Fruit fly (Drosophila melanogaster) whole organism: Measurements from ENCODE around the gene CG14933.

ENCODE experiments used
- Dll ChIP-seq: fragments of >200 bp; optimal IDR thresholded peaks from 2 replicates; lab custom pipeline; 2017
- EcR ChIP-seq, 2 experiments: fragments of >200 bp; optimal IDR thresholded peaks; 2 replicates each; lab custom pipeline; 2017; ENCODE audit warnings: missing biosample characterization in 2 of 2, missing genetic modification characterization in 2 of 2, missing genetic modification reagents in 2 of 2
- pan ChIP-seq: fragments of >200 bp; optimal IDR thresholded peaks from 2 replicates; lab custom pipeline; 2017
- psq ChIP-seq: fragments of >200 bp; optimal IDR thresholded peaks from 2 replicates; lab custom pipeline; 2017
- usp ChIP-seq: fragments of >200 bp; optimal IDR thresholded peaks from 2 replicates; lab custom pipeline; 2017; ENCODE audit warnings: missing biosample characterization, missing genetic modification characterization, mixed read lengths

DNA sequence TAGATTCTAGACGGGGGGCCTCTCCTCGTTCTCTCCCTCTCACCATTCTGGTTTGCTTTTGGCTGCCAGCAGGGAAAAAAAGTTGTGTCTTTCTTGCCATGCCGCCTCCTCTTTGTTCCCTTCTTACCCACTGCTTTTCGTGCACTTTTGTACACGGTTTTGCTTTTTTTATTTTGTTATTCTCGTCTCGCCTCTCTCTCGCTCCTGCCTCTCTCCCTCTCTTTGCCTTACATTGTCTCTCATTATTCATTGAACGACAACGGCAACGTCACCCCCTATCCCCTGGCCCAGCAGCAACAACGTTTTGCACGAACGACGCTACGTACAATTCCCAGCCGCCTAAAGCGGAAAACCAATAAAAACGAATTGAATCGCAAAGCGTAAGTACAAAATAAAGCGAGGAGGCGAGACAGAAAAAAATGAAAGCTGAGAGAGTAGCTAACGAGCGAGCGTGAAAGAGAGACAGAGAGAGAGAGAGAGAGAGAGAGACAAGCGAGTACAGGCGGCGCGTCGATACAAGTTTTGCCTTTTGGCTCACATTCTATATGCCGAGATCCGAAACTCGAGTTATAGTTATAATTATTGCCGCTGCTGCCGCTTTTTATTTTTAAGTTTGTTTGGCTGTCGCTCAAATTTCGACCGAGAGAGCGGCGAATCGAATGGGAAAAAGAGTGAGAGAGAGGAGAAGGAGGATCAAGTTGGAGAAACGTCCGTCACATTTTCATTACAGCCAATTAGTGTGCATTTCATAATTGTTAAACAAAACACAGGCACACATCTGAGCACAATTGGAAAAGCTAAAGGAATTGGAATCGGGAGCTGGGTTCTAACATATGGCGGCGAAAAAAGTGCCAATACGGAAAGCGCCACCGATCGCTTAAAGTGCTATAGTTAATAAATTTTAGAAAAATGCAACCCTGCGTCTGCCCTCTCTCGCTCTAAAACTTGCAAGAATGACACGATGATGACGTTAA, 35.6 kb upstream of the CG14933 start:
- no peak for TF ChIP-seq EcR (GFP tag; optimal IDR thresholded peaks at IDR 0.05; lab: Kevin White, UChicago)
- TF ChIP-seq pan (lab: Kevin White, UChicago), result no peak
- TF ChIP-seq psq (lab: Kevin White, UChicago), result peak; percentile 81
- no peak for TF ChIP-seq usp (GFP tag; lab: Kevin White, UChicago)
- peak; percentile 92 for TF ChIP-seq Dll (lab: Kevin White, UChicago)
